Fruit fly (Drosophila melanogaster): ENCODE data around the gene CG11317.

The CG11317 gene

DNA sequence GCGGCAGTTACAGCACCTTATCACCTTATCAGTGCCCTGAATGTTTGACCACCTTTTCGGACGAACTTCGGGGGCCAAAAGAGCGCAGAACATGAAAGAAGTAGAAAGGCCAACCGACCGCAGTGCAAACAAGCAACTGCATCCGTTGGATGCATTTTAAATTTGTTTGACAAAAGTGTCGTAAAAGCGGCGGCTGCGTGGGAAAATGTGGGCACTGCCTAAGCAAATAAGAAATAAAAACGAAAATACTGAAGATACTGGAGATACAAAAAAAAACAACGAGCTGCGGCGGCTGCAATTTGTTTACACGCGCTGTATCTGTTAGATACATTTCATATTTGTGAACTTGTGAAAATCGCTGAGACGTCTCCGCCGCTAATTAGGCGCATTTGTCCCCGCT lies 26.4 kb downstream of the CG11317 start (continued):
- peak; percentile 51 for TF ChIP-seq kni (GFP tag; optimal IDR thresholded peaks at IDR 0.05)
- no peak for TF ChIP-seq CG15601 (tag; optimal IDR thresholded peaks at IDR 0.05)
- no peak for TF ChIP-seq crc (GFP tag; optimal IDR thresholded peaks at IDR 0.05)
- no peak for TF ChIP-seq esg (GFP tag; conservative IDR thresholded peaks at IDR 0.05)
- no peak for TF ChIP-seq CG17385 (GFP tag; optimal IDR thresholded peaks at IDR 0.05)
- TF ChIP-seq CG14014 (GFP tag; IDR thresholded peaks at IDR 0.05): no peak
- TF ChIP-seq CG7928 (GFP tag; optimal IDR thresholded peaks at IDR 0.05): no peak
- no peak for TF ChIP-seq pum (GFP tag; optimal IDR thresholded peaks at IDR 0.05)
- TF ChIP-seq Gsc (GFP tag; IDR thresholded peaks at IDR 0.05): no peak
- no peak for TF ChIP-seq CG3407 (GFP tag; optimal IDR thresholded peaks at IDR 0.05)
- peak; percentile 20 for TF ChIP-seq odd (GFP tag; optimal IDR thresholded peaks at IDR 0.05)
- TF ChIP-seq CG6272 (GFP tag; IDR thresholded peaks at IDR 0.05): no peak
- no peak for TF ChIP-seq Bteb2 (GFP tag; optimal IDR thresholded peaks at IDR 0.05)
- no peak for TF ChIP-seq CG30020 (tag; optimal IDR thresholded peaks at IDR 0.05)
- TF ChIP-seq CG32767 (GFP tag; IDR thresholded peaks at IDR 0.05): no peak
- TF ChIP-seq CG34224 (GFP tag; IDR thresholded peaks at IDR 0.05; ENCODE audit: partially characterized antibody): no peak
- no peak for TF ChIP-seq tx (GFP tag; optimal IDR thresholded peaks at IDR 0.05)
- no peak for TF ChIP-seq HmgZ (tag; optimal IDR thresholded peaks at IDR 0.05)
- peak in 1 of 2 experiments; percentile 45 for TF ChIP-seq tll (GFP tag; optimal IDR thresholded peaks at IDR 0.05)
- TF ChIP-seq CG15696 (tag; optimal IDR thresholded peaks at IDR 0.05): peak; percentile 18
- TF ChIP-seq Ets65A (GFP tag): peak; percentile 2
- no peak for TF ChIP-seq dan (GFP tag; IDR thresholded peaks at IDR 0.05)
- TF ChIP-seq CG7271 (tag; optimal IDR thresholded peaks at IDR 0.05): no peak
- no peak for TF ChIP-seq mld (GFP tag; IDR thresholded peaks at IDR 0.05; ENCODE audit: partially characterized antibody)
- no peak for TF ChIP-seq CG3163 (GFP tag; optimal IDR thresholded peaks at IDR 0.05)
- TF ChIP-seq CG8359 (GFP tag; optimal IDR thresholded peaks at IDR 0.05; ENCODE audit: borderline replicate concordance): no peak
- TF ChIP-seq sqz (GFP tag; optimal IDR thresholded peaks at IDR 0.05): no peak
- TF ChIP-seq CG1647 (GFP tag; optimal IDR thresholded peaks at IDR 0.05): no peak
- peak; percentile 23 for TF ChIP-seq CG33557 (GFP tag; optimal IDR thresholded peaks at IDR 0.05)

DNA sequence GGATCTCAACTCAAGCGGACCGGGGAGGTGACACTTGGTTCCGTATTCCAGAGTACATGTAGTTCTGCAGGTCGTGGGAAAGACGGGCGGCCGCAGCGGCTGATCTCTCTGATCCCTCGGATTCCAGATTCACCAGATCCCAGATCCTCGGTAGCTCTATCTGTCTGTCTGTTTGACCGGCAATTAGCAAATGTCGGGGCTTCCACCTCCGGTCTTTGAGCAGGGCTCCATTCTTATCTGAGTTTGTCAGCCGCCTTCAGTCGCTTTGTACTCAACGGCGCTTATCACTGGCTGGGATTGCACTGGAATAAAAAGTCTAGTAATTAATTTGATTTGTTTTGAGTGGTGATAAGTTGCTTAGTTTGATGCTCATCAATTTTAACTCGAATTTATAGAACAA lies 30.8 kb downstream of the CG11317 start:
- TF ChIP-seq CG7963 (GFP tag; IDR thresholded peaks at IDR 0.05; ENCODE audit: partially characterized antibody) (no peak), BEAF-32 (GFP tag; optimal IDR thresholded peaks at IDR 0.05) (no peak), row (GFP tag; IDR thresholded peaks at IDR 0.05) (peak; percentile 24; the same call in 1 of the 3 replicates), hth (optimal IDR thresholded peaks at IDR 0.05) (no peak), CG1603 (tag; optimal IDR thresholded peaks at IDR 0.05) (peak; percentile 48), Hr78 (GFP tag; optimal IDR thresholded peaks at IDR 0.05) (peak in 1 of 2 experiments; percentile 3), gem (tag; optimal IDR thresholded peaks at IDR 0.05) (peak; percentile 35), CG15514 (GFP tag; optimal IDR thresholded peaks at IDR 0.05) (no peak), prd (optimal IDR thresholded peaks at IDR 0.05) (no peak), prd (GFP tag; IDR thresholded peaks at IDR 0.05) (no peak), CG17328 (GFP tag; IDR thresholded peaks at IDR 0.05) (no peak), CG11504 (tag; optimal IDR thresholded peaks at IDR 0.05) (peak; percentile 1), crol (GFP tag; IDR thresholded peaks at IDR 0.05) (0 out of 2 replicates have a peak, but pooled peaks have one; percentile 3)
